Worm (Caenorhabditis elegans) whole organism, L2 larva: ENCODE data around the gene F46H6.5.

Experiments used
- C34F6.9 ChIP-seq: fragments of 150-350 bp; optimal IDR thresholded peaks from 2 replicates; lab custom pipeline; 2014; ENCODE audit warnings: missing biosample characterization, missing genetic modification characterization
- F13H6.1 ChIP-seq: sonication (generic microtip); optimal IDR thresholded peaks from 2 replicates; lab custom pipeline; 2016; ENCODE audit warnings: missing genetic modification characterization, missing compliant biosample characterization
- R02D3.7 ChIP-seq: fragments of 150-350 bp; optimal IDR thresholded peaks from 2 replicates; lab custom pipeline; 2014; ENCODE audit warnings: missing biosample characterization, missing genetic modification characterization
- Y55F3AM.14 ChIP-seq: fragments of 200-800 bp; sonication (Bioruptor generic); optimal IDR thresholded peaks from 2 replicates; lab custom pipeline; 2018; ENCODE audit warnings: mild to moderate bottlenecking, missing genetic modification characterization, missing compliant biosample characterization
- aly-2 ChIP-seq: fragments of 150-350 bp; optimal IDR thresholded peaks from 2 replicates; lab custom pipeline; 2014; ENCODE audit warnings: missing biosample characterization, missing genetic modification characterization
- ama-1 ChIP-seq: fragments of 150-350 bp; optimal IDR thresholded peaks from 2 replicates; lab custom pipeline; 2018; ENCODE audit warnings: inconsistent platforms
- blmp-1 ChIP-seq: sonication (generic microtip); optimal IDR thresholded peaks from 2 replicates; lab custom pipeline; 2017; ENCODE audit warnings: missing genetic modification characterization, mild to moderate bottlenecking, missing compliant biosample characterization, antibody characterized with exemption, moderate library complexity; ENCODE audit not compliant: insufficient read depth
- ceh-16 ChIP-seq: fragments of 150-350 bp; optimal IDR thresholded peaks from 2 replicates; lab custom pipeline; 2014; ENCODE audit warnings: missing biosample characterization, missing genetic modification characterization
- crh-2 ChIP-seq: sonication (generic microtip); optimal IDR thresholded peaks from 2 replicates; lab custom pipeline; 2017; ENCODE audit warnings: missing biosample characterization, missing genetic modification characterization
- dmd-4 ChIP-seq: sonication (generic microtip); optimal IDR thresholded peaks from 2 replicates; lab custom pipeline; 2017; ENCODE audit warnings: missing biosample characterization, missing genetic modification characterization
- egl-27 ChIP-seq: sonication (generic microtip); optimal IDR thresholded peaks from 3 replicates; lab custom pipeline; 2017; ENCODE audit warnings: missing biosample characterization, missing genetic modification reagents, missing genetic modification characterization
- elt-1 ChIP-seq: fragments of 150-350 bp; optimal IDR thresholded peaks from 2 replicates; lab custom pipeline; 2014; ENCODE audit warnings: missing biosample characterization, missing genetic modification characterization
- fos-1 ChIP-seq: fragments of 150-350 bp; optimal IDR thresholded peaks from 2 replicates; lab custom pipeline; 2014; ENCODE audit warnings: missing biosample characterization, missing genetic modification characterization
- gmeb-1 ChIP-seq: fragments of 150-350 bp; optimal IDR thresholded peaks from 2 replicates; lab custom pipeline; 2014; ENCODE audit warnings: missing biosample characterization, missing genetic modification characterization
- lin-11 ChIP-seq: fragments of 150-350 bp; sonication (generic microtip); optimal IDR thresholded peaks from 2 replicates; lab custom pipeline; 2014; ENCODE audit warnings: missing biosample characterization, missing genetic modification characterization, inconsistent platforms, mixed read lengths
- lin-13 ChIP-seq: fragments of 150-350 bp; optimal IDR thresholded peaks from 2 replicates; lab custom pipeline; 2014; ENCODE audit warnings: missing biosample characterization, missing genetic modification reagents, missing genetic modification characterization
- lin-39 ChIP-seq: fragments of 150-350 bp; optimal IDR thresholded peaks from 2 replicates; lab custom pipeline; 2014; ENCODE audit warnings: missing biosample characterization, missing genetic modification reagents, missing genetic modification characterization
- lsy-2 ChIP-seq, 2 experiments: fragments of 150-350 bp in 1 of 2; sonication (generic microtip) in 1 of 2; optimal IDR thresholded peaks; 2 replicates each; lab custom pipeline; 2014 to 2017; ENCODE audit warnings: missing biosample characterization in 2 of 2, missing genetic modification characterization in 2 of 2
- mab-5 ChIP-seq: fragments of 150-350 bp; optimal IDR thresholded peaks from 2 replicates; lab custom pipeline; 2014; ENCODE audit warnings: missing biosample characterization, missing genetic modification characterization
- mbf-1 ChIP-seq: sonication (generic microtip); optimal IDR thresholded peaks from 2 replicates; lab custom pipeline; 2017; ENCODE audit warnings: missing biosample characterization, missing genetic modification characterization
- mdl-1 ChIP-seq, 2 experiments: fragments of 150-350 bp in 1 of 2; sonication (generic microtip) in 1 of 2; optimal IDR thresholded peaks; 2 replicates each; lab custom pipeline; 2017; ENCODE audit warnings: missing biosample characterization in 2 of 2, missing genetic modification characterization in 2 of 2
- nhr-10 ChIP-seq: sonication (generic microtip); optimal IDR thresholded peaks from 2 replicates; lab custom pipeline; 2017; ENCODE audit warnings: missing biosample characterization, missing genetic modification characterization
- nhr-11 ChIP-seq: fragments of 150-350 bp; optimal IDR thresholded peaks from 2 replicates; lab custom pipeline; 2014; ENCODE audit warnings: missing biosample characterization, missing genetic modification characterization
- nhr-12 ChIP-seq: fragments of 150-350 bp; optimal IDR thresholded peaks from 2 replicates; lab custom pipeline; 2014; ENCODE audit warnings: missing biosample characterization, missing genetic modification characterization
- nhr-129 ChIP-seq: fragments of 150-350 bp; optimal IDR thresholded peaks from 2 replicates; lab custom pipeline; 2014; ENCODE audit warnings: missing biosample characterization, missing genetic modification characterization
- nhr-21 ChIP-seq: fragments of 150-350 bp; optimal IDR thresholded peaks from 2 replicates; lab custom pipeline; 2014; ENCODE audit warnings: missing biosample characterization, missing genetic modification characterization
- nhr-25 ChIP-seq: fragments of 150-350 bp; sonication (generic microtip); optimal IDR thresholded peaks from 3 replicates; lab custom pipeline; 2014; ENCODE audit warnings: missing biosample characterization, missing genetic modification characterization
- nhr-6 ChIP-seq: fragments of 150-350 bp; optimal IDR thresholded peaks from 2 replicates; lab custom pipeline; 2014; ENCODE audit warnings: missing biosample characterization, missing genetic modification characterization
- peb-1 ChIP-seq: fragments of 150-350 bp; optimal IDR thresholded peaks from 2 replicates; lab custom pipeline; 2014; ENCODE audit warnings: missing biosample characterization, missing genetic modification characterization
- skn-1 ChIP-seq: sonication (generic microtip); optimal IDR thresholded peaks from 2 replicates; lab custom pipeline; 2017; ENCODE audit warnings: missing biosample characterization, missing genetic modification characterization
- sma-3 ChIP-seq: sonication (generic microtip); optimal IDR thresholded peaks from 2 replicates; lab custom pipeline; 2016; ENCODE audit warnings: missing genetic modification reagents, missing genetic modification characterization, missing compliant biosample characterization
- sma-9 ChIP-seq, 2 experiments: fragments of 150-350 bp in 1 of 2; sonication (generic microtip) in 1 of 2; optimal IDR thresholded peaks; 2 replicates each; lab custom pipeline; 2014 to 2016; ENCODE audit warnings: missing genetic modification characterization in 2 of 2, mild to moderate bottlenecking in 1 of 2, missing biosample characterization in 1 of 2, missing compliant biosample characterization in 1 of 2, missing genetic modification reagents in 1 of 2, moderate library complexity in 1 of 2
- snpc-4 ChIP-seq: fragments of 150-350 bp; optimal IDR thresholded peaks from 2 replicates; lab custom pipeline; 2014; ENCODE audit warnings: missing biosample characterization, missing genetic modification characterization
- unc-39 ChIP-seq: fragments of 150-350 bp; optimal IDR thresholded peaks from 2 replicates; lab custom pipeline; 2014; ENCODE audit warnings: missing biosample characterization, missing genetic modification characterization
- unc-55 ChIP-seq: fragments of 150-350 bp; sonication (generic microtip); optimal IDR thresholded peaks from 3 replicates; lab custom pipeline; 2014; ENCODE audit warnings: missing biosample characterization, missing genetic modification reagents, missing genetic modification characterization
- unc-62 ChIP-seq: fragments of 150-350 bp; optimal IDR thresholded peaks from 2 replicates; lab custom pipeline; 2014; ENCODE audit warnings: missing biosample characterization, missing genetic modification reagents, missing genetic modification characterization
- zag-1 ChIP-seq: fragments of 150-350 bp; optimal IDR thresholded peaks from 2 replicates; lab custom pipeline; 2014; ENCODE audit warnings: missing biosample characterization, missing genetic modification characterization
- ztf-1 ChIP-seq: fragments of 200-800 bp; sonication (Bioruptor generic); conservative IDR thresholded peaks from 2 replicates; pipeline ENCODE4 v1.3.6; 2022; ENCODE audit warnings: missing genetic modification characterization, missing compliant biosample characterization
- ztf-11 ChIP-seq: sonication (generic microtip); optimal IDR thresholded peaks from 2 replicates; lab custom pipeline; 2017; ENCODE audit warnings: missing biosample characterization, missing genetic modification characterization
- ztf-4 ChIP-seq: fragments of 150-350 bp; optimal IDR thresholded peaks from 2 replicates; lab custom pipeline; 2014; ENCODE audit warnings: missing biosample characterization, missing genetic modification characterization

Gene F46H6.5

DNA sequence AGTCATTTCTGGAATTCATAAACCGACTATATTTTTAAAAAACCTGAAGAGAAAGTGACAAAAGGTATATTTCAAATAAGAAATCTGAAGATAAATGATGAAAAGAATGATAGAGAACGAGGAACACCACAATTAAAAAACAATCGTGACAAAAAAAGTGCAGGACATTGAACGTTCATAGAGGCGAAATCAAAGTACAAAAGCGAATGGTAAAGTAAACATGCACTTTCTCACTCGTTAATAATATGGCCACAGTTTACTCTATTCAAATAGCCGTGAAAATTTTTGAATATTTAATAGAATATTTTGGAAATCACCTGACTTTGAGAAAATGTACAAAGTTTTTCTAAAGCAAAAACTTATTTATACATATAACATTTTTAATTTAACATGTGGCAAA is at the start of gene F46H6.5:
Gene F46H6.5 (minus strand): TSS at position 10 of the 400 bp plus-strand sequence.
- TF ChIP-seq ztf-4 (tag; lab: Kevin White, UChicago) (no peak), nhr-21 (no peak), nhr-6 (tag; lab: Kevin White, UChicago) (no peak), nhr-11 (tag; lab: Kevin White, UChicago) (no peak), unc-39 (tag; lab: Kevin White, UChicago) (no peak), nhr-129 (tag; lab: Kevin White, UChicago) (no peak), R02D3.7 (tag; lab: Kevin White, UChicago) (no peak), gmeb-1 (tag; lab: Kevin White, UChicago) (no peak), elt-1 (tag; lab: Kevin White, UChicago) (no peak), dmd-4 (tag; lab: Kevin White, UChicago) (no peak), lin-13 (no peak), mab-5 (tag; lab: Kevin White, UChicago) (no peak), lin-11 (tag; lab: Kevin White, UChicago) (no peak), ztf-1 (no peak), F13H6.1 (tag; lab: Kevin White, UChicago) (no peak), ceh-16 (tag; lab: Kevin White, UChicago) (no peak), nhr-12 (no peak), peb-1 (tag; lab: Kevin White, UChicago) (no peak), ama-1 (lab: Kevin White, UChicago) (no peak), sma-3 (no peak)

DNA sequence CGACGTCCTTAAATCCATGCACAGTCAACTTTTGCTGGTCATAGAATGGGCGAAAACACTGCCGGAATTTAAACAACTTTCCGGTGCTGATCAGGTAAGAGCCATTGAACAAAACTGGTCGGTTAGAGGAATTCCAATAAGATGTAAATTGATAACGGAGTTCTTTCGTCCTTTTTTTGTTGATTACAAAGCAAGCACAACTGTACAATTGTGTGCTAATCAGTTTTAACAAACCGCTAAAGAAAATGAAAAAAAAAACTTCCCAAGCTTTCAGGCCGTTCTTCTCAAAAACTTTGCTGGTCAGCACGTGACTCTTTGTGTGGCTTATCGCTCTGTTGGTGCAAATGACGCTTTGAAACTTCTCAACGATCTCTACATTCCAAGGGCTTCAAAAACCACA is 42.1 kb upstream of the F46H6.5 start:
- TF ChIP-seq lsy-2 (tag; optimal IDR thresholded peaks at IDR 0.05; lab: Kevin White, UChicago) = no peak
- no peak for TF ChIP-seq unc-55 (GFP tag; lab: Kevin White, UChicago)
- TF ChIP-seq Y55F3AM.14 (GFP tag; lab: Kevin White, UChicago) = no peak
- TF ChIP-seq ztf-11 (tag; lab: Kevin White, UChicago) = no peak
- TF ChIP-seq aly-2 (tag; lab: Kevin White, UChicago) = no peak
- TF ChIP-seq fos-1 = no peak
- TF ChIP-seq nhr-11 (tag; lab: Kevin White, UChicago) = no peak
- no peak for TF ChIP-seq sma-3
- no peak for TF ChIP-seq nhr-129 (tag; lab: Kevin White, UChicago)
- TF ChIP-seq unc-62 (GFP tag; lab: Kevin White, UChicago) = no peak
- no peak for TF ChIP-seq gmeb-1 (tag; lab: Kevin White, UChicago)
- TF ChIP-seq peb-1 (tag; lab: Kevin White, UChicago) = no peak
- no peak for TF ChIP-seq snpc-4 (tag; lab: Kevin White, UChicago)
- no peak for TF ChIP-seq skn-1 (tag; lab: Kevin White, UChicago)
- TF ChIP-seq zag-1 = no peak
- TF ChIP-seq mab-5 (tag; lab: Kevin White, UChicago) = no peak
- TF ChIP-seq ztf-1 = no peak
- TF ChIP-seq lin-13 = no peak

DNA sequence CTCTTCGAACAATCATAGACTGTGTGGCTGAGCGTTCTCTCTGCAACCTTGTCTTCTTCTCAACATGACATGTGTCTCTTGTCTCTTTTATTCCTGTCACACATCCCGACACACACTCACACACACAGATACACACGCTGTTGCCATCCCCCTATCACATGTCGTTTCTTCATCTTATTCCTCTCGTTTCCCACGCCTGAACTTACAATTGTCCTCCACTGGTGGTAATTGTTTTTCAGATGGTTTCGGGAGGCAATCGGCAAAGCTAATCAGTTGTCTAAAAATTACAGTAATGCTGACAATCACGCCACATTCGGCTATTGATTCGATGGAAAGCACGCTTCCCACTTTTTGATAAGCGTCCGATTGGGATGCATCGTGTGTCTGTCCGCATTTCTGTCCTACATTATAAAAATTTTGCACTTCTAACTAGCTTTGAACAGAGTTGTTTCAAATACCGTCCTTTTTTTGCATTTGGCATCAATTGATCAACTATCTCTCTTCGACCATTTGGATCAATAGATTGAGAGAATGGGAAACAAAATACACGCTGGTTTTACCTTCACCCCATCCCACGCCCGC is 40.2 kb upstream of the F46H6.5 start, which contains the start of gene nhr-35:
Gene nhr-35 (plus strand): TSS at position 532 of the 582 bp plus-strand sequence.
- TF ChIP-seq mbf-1 (tag; lab: Kevin White, UChicago) = no peak
- peak; percentile 57 for TF ChIP-seq crh-2 (tag; lab: Kevin White, UChicago)
- TF ChIP-seq Y55F3AM.14 (GFP tag; lab: Kevin White, UChicago) = peak; percentile 34
- TF ChIP-seq F13H6.1 (tag; lab: Kevin White, UChicago) = peak; percentile 82
- TF ChIP-seq ztf-4 (tag; lab: Kevin White, UChicago) = peak; percentile 23
- no peak for TF ChIP-seq R02D3.7 (tag; lab: Kevin White, UChicago)
- TF ChIP-seq nhr-25 (tag; lab: Kevin White, UChicago) = peak; percentile 87
- TF ChIP-seq sma-9 (GFP tag; optimal IDR thresholded peaks at IDR 0.05; lab: Kevin White, UChicago) = peak; percentile 95
- no peak for TF ChIP-seq sma-9 (tag; optimal IDR thresholded peaks at IDR 0.05; lab: Kevin White, UChicago)
- peak; percentile 50 to 57 for TF ChIP-seq mdl-1 (tag; optimal IDR thresholded peaks at IDR 0.05; lab: Kevin White, UChicago)
- peak; percentile 71 for TF ChIP-seq sma-3
- peak; percentile 18 for TF ChIP-seq nhr-10 (tag; lab: Kevin White, UChicago)
- TF ChIP-seq lin-39 (tag; lab: Kevin White, UChicago) = no peak
- TF ChIP-seq skn-1 (tag; lab: Kevin White, UChicago) = no peak
- TF ChIP-seq blmp-1 (tag; lab: Kevin White, UChicago) = peak; percentile 60
- TF ChIP-seq lsy-2 (tag; optimal IDR thresholded peaks at IDR 0.05; lab: Kevin White, UChicago) = peak in 1 of 2 experiments; percentile 57
- peak; percentile 39 for TF ChIP-seq nhr-6 (tag; lab: Kevin White, UChicago)
- peak; percentile 66 for TF ChIP-seq fos-1
- peak; percentile 63 for TF ChIP-seq gmeb-1 (tag; lab: Kevin White, UChicago)
- no peak for TF ChIP-seq dmd-4 (tag; lab: Kevin White, UChicago)
- TF ChIP-seq ama-1 (lab: Kevin White, UChicago) = peak; percentile 3
- peak; percentile 94 for TF ChIP-seq nhr-129 (tag; lab: Kevin White, UChicago)
- TF ChIP-seq nhr-11 (tag; lab: Kevin White, UChicago) = no peak
- peak; percentile 88 for TF ChIP-seq nhr-21
- TF ChIP-seq egl-27 (tag; lab: Kevin White, UChicago) = no peak
- TF ChIP-seq C34F6.9 (tag; lab: Kevin White, UChicago) = peak; percentile 62
- TF ChIP-seq ztf-11 (tag; lab: Kevin White, UChicago) = no peak
- TF ChIP-seq nhr-12 = no peak
